Fruit fly (Drosophila melanogaster): ENCODE results near the gene CG18135.

The CG18135 gene

DNA sequence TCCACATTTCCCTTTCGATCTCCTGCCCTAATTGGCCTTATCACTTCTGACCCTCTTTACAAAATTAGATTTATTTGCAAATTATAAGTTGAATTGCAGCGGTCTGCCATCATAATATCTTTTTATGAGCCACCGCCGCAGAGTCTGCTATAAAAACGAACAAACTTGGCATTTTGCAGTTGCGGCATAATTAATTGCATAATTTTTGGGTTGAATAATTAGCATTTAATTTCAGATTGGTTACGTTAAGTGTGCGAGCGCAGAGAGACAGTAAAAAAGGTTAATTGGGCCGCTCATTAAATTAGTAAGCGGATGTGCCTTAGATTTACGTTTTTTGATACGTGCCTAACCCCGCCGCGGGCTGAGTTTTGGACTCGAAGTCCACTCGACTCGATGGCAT lies 48.9 kb downstream of the CG18135 start:
- TF ChIP-seq Sin3A (optimal IDR thresholded peaks at IDR 0.05) (no peak), psq (optimal IDR thresholded peaks at IDR 0.05) (no peak), h (optimal IDR thresholded peaks at IDR 0.05) (no peak), Myc (optimal IDR thresholded peaks at IDR 0.05) (no peak), ttk (optimal IDR thresholded peaks at IDR 0.05) (no peak), insv (optimal IDR thresholded peaks at IDR 0.05) (no peak)

DNA sequence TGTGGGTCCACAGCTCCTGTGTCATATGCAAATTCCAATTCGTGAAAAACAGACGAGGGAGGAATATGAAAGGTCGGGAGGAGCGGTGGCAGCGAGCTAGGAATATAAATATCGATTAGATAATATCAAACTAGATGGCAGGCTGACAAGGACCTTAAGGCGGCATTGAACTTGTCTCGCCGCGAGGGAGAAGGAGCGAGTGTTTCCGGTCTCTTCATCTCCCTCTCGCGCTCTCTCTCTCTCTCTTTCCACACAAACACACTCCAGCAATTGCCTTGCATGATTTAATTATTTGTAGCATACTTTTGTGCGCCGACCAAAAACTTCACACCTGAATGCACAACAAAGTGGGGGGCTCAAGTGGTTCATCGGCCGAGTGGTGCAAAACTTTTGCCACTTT lies 51.1 kb downstream of the CG18135 start:
- TF ChIP-seq h (optimal IDR thresholded peaks at IDR 0.05) (no peak), psq (optimal IDR thresholded peaks at IDR 0.05) (no peak), insv (optimal IDR thresholded peaks at IDR 0.05) (no peak), Myc (optimal IDR thresholded peaks at IDR 0.05) (no peak), ttk (optimal IDR thresholded peaks at IDR 0.05) (no peak), Sin3A (optimal IDR thresholded peaks at IDR 0.05) (no peak)

DNA sequence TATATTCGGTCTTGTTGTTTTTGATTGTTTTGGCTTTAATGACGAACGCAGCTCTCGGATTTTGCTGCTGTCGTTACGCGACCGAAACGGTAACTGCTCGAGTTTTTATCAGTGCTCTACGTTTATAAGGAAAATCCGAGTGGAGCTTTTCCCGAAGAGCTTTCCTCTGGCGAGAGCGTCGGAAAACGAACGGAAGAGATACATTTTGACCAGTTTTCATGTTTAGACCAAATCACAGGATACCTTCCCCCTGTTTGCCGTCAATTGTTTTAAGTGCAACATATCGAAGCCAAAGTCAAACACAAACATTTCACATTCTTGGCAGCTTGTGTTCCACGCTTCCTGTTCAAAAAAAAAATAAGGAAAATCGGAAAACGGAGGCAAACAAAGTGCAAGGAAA lies 52.1 kb downstream of the CG18135 start, which contains the start of gene CG32204:
Gene CG32204 (minus strand): TSS at position 101 of the 400 bp plus-strand sequence.
- TF ChIP-seq Myc (optimal IDR thresholded peaks at IDR 0.05) (no peak), h (optimal IDR thresholded peaks at IDR 0.05) (no peak), Sin3A (optimal IDR thresholded peaks at IDR 0.05) (no peak), ttk (optimal IDR thresholded peaks at IDR 0.05) (no peak), insv (optimal IDR thresholded peaks at IDR 0.05) (no peak), psq (optimal IDR thresholded peaks at IDR 0.05) (no peak)
